Fruit fly (Drosophila melanogaster): ENCODE measurements around the gene GckIII.

The GckIII gene

dm6 chr3R:17067721-17068120 is 17.6 kb upstream of the GckIII start (continued):
- TF ChIP-seq CG31627 (GFP tag; optimal IDR thresholded peaks at IDR 0.05) (no peak), vri (GFP tag; optimal IDR thresholded peaks at IDR 0.05) (peak; percentile 96), CG10631 (GFP tag; optimal IDR thresholded peaks at IDR 0.05) (no peak), Ets96B (tag; optimal IDR thresholded peaks at IDR 0.05) (no peak), CG11902 (GFP tag; optimal IDR thresholded peaks at IDR 0.05) (no peak)

- TF ChIP-seq Ets21C (GFP tag; optimal IDR thresholded peaks at IDR 0.05), result no peak
- TF ChIP-seq Hr4 (GFP tag; optimal IDR thresholded peaks at IDR 0.05), result no peak
- no peak for TF ChIP-seq CG4318 (GFP tag; optimal IDR thresholded peaks at IDR 0.05)
- no peak for TF ChIP-seq Gug (GFP tag; IDR thresholded peaks at IDR 0.05)
- peak; percentile 22 for TF ChIP-seq CG31627 (GFP tag; optimal IDR thresholded peaks at IDR 0.05)
- TF ChIP-seq Eip75B (GFP tag; optimal IDR thresholded peaks at IDR 0.05), result no peak
- TF ChIP-seq Smox (GFP tag; optimal IDR thresholded peaks at IDR 0.05), result no peak
- TF ChIP-seq CG6163 (GFP tag; IDR thresholded peaks at IDR 0.05), result 0 out of 3 replicates have a peak, but pooled peaks have one; percentile 37
- TF ChIP-seq CG7368 (GFP tag; optimal IDR thresholded peaks at IDR 0.05), result no peak
- TF ChIP-seq CG3032 (tag; optimal IDR thresholded peaks at IDR 0.05), result peak; percentile 34
- peak; percentile 27 for TF ChIP-seq esn (GFP tag; optimal IDR thresholded peaks at IDR 0.05)
- peak; percentile 48 for TF ChIP-seq Sox14 (GFP tag; optimal IDR thresholded peaks at IDR 0.05)
- TF ChIP-seq net (GFP tag; optimal IDR thresholded peaks at IDR 0.05), result no peak
- TF ChIP-seq cyc (GFP tag; optimal IDR thresholded peaks at IDR 0.05), result peak; percentile 28
- no peak for TF ChIP-seq CG32006 (GFP tag; optimal IDR thresholded peaks at IDR 0.05)
- no peak for TF ChIP-seq dsx (GFP tag; optimal IDR thresholded peaks at IDR 0.05; ENCODE audit: poor library complexity, severe bottlenecking)
- no peak for TF ChIP-seq CG9139 (GFP tag; optimal IDR thresholded peaks at IDR 0.05)
- TF ChIP-seq svp (GFP tag), result peak; percentile 67
- no peak for TF ChIP-seq CG8632 (GFP tag; optimal IDR thresholded peaks at IDR 0.05)
- no peak for TF ChIP-seq achi (GFP tag; optimal IDR thresholded peaks at IDR 0.05)
- TF ChIP-seq lz (GFP tag; optimal IDR thresholded peaks at IDR 0.05), result peak; percentile 15
- no peak for TF ChIP-seq CG11294 (GFP tag; IDR thresholded peaks at IDR 0.05)
- no peak for TF ChIP-seq CG1621 (tag; optimal IDR thresholded peaks at IDR 0.05)
- no peak for TF ChIP-seq ss (GFP tag; optimal IDR thresholded peaks at IDR 0.05)
- TF ChIP-seq Ets96B (tag; optimal IDR thresholded peaks at IDR 0.05), result no peak
- TF ChIP-seq CG11902 (GFP tag; optimal IDR thresholded peaks at IDR 0.05), result no peak
- no peak for TF ChIP-seq CG6808 (GFP tag; optimal IDR thresholded peaks at IDR 0.05)
- TF ChIP-seq CG34406 (GFP tag; optimal IDR thresholded peaks at IDR 0.05), result no peak
- TF ChIP-seq fd85E (GFP tag; optimal IDR thresholded peaks at IDR 0.05), result no peak
- TF ChIP-seq Met (GFP tag; optimal IDR thresholded peaks at IDR 0.05), result no peak
- peak; percentile 95 for TF ChIP-seq vri (GFP tag; optimal IDR thresholded peaks at IDR 0.05)
- TF ChIP-seq CG6792 (GFP tag; optimal IDR thresholded peaks at IDR 0.05), result no peak
- TF ChIP-seq spab (GFP tag; optimal IDR thresholded peaks at IDR 0.05), result no peak
- TF ChIP-seq Hr39 (GFP tag; optimal IDR thresholded peaks at IDR 0.05), result no peak
- no peak for TF ChIP-seq Hr38 (GFP tag; optimal IDR thresholded peaks at IDR 0.05)
- TF ChIP-seq pdm3 (GFP tag; optimal IDR thresholded peaks at IDR 0.05), result no peak
- no peak for TF ChIP-seq CG11762 (GFP tag; optimal IDR thresholded peaks at IDR 0.05; ENCODE audit: insufficient read depth)
- TF ChIP-seq acj6 (GFP tag; optimal IDR thresholded peaks at IDR 0.05), result no peak
- TF ChIP-seq fkh (GFP tag; optimal IDR thresholded peaks at IDR 0.05), result peak; percentile 13
- no peak for TF ChIP-seq salr (GFP tag; optimal IDR thresholded peaks at IDR 0.05)
Measured at dm6 chr3R:17072526-17073114, 12.7 kb upstream of the GckIII start, which contains the start of the genes Ns1 and mRpS11. Ns1 (minus strand) TSS chr3R:17072675. mRpS11 (plus strand) TSS chr3R:17072732.

Measured in whole organism, prepupa.